Fruit fly (Drosophila melanogaster): Measurements from ENCODE around the gene LKRSDH.

Gene LKRSDH

dm6 chr2L:7828901-7829300 lies 33.1 kb upstream of the LKRSDH start (continued):
- TF ChIP-seq CG8290 (GFP tag; optimal IDR thresholded peaks at IDR 0.05), result no peak
- TF ChIP-seq CG8290 (tag; optimal IDR thresholded peaks at IDR 0.05), result peak in 1 of 2 experiments; percentile 45
- TF ChIP-seq Spps (tag; optimal IDR thresholded peaks at IDR 0.05), result no peak
- peak; percentile 48; the same call in 1 of the 3 replicates for TF ChIP-seq ci (GFP tag; IDR thresholded peaks at IDR 0.05)
- no peak for TF ChIP-seq ara (GFP tag; IDR thresholded peaks at IDR 0.05)
- no peak for TF ChIP-seq CG15696 (tag; optimal IDR thresholded peaks at IDR 0.05)
- no peak for TF ChIP-seq CkIIα-i1 (GFP tag; IDR thresholded peaks at IDR 0.05)
- TF ChIP-seq nerfin-1 (tag; optimal IDR thresholded peaks at IDR 0.05), result no peak
- TF ChIP-seq CG14710 (tag; optimal IDR thresholded peaks at IDR 0.05), result peak; percentile 27
- no peak for TF ChIP-seq CG13624 (GFP tag; optimal IDR thresholded peaks at IDR 0.05)
- TF ChIP-seq gem (tag; optimal IDR thresholded peaks at IDR 0.05), result no peak
- no peak for TF ChIP-seq CG10366 (GFP tag; IDR thresholded peaks at IDR 0.05)
- no peak for TF ChIP-seq CG3726 (GFP tag; IDR thresholded peaks at IDR 0.05)
- no peak for TF ChIP-seq CG12155 (GFP tag; optimal IDR thresholded peaks at IDR 0.05)
- TF ChIP-seq vnd (GFP tag; IDR thresholded peaks at IDR 0.05; ENCODE audit: partially characterized antibody), result no peak
- TF ChIP-seq p53 (GFP tag; optimal IDR thresholded peaks at IDR 0.05), result no peak
- TF ChIP-seq CG2678 (tag; optimal IDR thresholded peaks at IDR 0.05), result peak; percentile 15
- TF ChIP-seq abd-A (tag; optimal IDR thresholded peaks at IDR 0.05), result no peak
- no peak for TF ChIP-seq Dip2 (GFP tag; IDR thresholded peaks at IDR 0.05)
- no peak for TF ChIP-seq emc (GFP tag; optimal IDR thresholded peaks at IDR 0.05)
- no peak for TF ChIP-seq CG10267 (tag; optimal IDR thresholded peaks at IDR 0.05)
- no peak for TF ChIP-seq Doc3 (GFP tag; IDR thresholded peaks at IDR 0.05; ENCODE audit: partially characterized antibody)
- TF ChIP-seq CG11560 (tag; IDR thresholded peaks at IDR 0.05), result no peak
- TF ChIP-seq CG4360 (GFP tag; IDR thresholded peaks at IDR 0.05), result no peak
- no peak for TF ChIP-seq CG11247 (GFP tag; IDR thresholded peaks at IDR 0.05)
- no peak for TF ChIP-seq gro (GFP tag; optimal IDR thresholded peaks at IDR 0.05)
- no peak for TF ChIP-seq CG17912 (GFP tag; optimal IDR thresholded peaks at IDR 0.05)
- TF ChIP-seq unc-4 (GFP tag; IDR thresholded peaks at IDR 0.05; ENCODE audit: partially characterized antibody), result no peak
- no peak for TF ChIP-seq Dip3 (GFP tag; optimal IDR thresholded peaks at IDR 0.05)
- TF ChIP-seq CG2875 (GFP tag; optimal IDR thresholded peaks at IDR 0.05), result peak; percentile 13
- TF ChIP-seq Awh (GFP tag; IDR thresholded peaks at IDR 0.05), result no peak
- TF ChIP-seq C15 (GFP tag; IDR thresholded peaks at IDR 0.05), result no peak
- 0 out of 3 replicates have a peak, but pooled peaks have one; percentile 55 for TF ChIP-seq CG2199 (GFP tag; IDR thresholded peaks at IDR 0.05)
- TF ChIP-seq rib (GFP tag; IDR thresholded peaks at IDR 0.05), result 0 out of 2 replicates have a peak, but pooled peaks have one; percentile 45
- TF ChIP-seq shn (GFP tag; optimal IDR thresholded peaks at IDR 0.05), result no peak
- no peak for TF ChIP-seq CG14441 (GFP tag; IDR thresholded peaks at IDR 0.05)
- TF ChIP-seq ap (GFP tag; IDR thresholded peaks at IDR 0.05), result no peak
- TF ChIP-seq YL-1 (GFP tag; optimal IDR thresholded peaks at IDR 0.05), result no peak
- TF ChIP-seq Stat92E (GFP tag; optimal IDR thresholded peaks at IDR 0.05), result no peak
- no peak for TF ChIP-seq slbo (GFP tag; IDR thresholded peaks at IDR 0.05)
- no peak for TF ChIP-seq CG32767 (GFP tag; IDR thresholded peaks at IDR 0.05)
- no peak for TF ChIP-seq H15 (GFP tag; IDR thresholded peaks at IDR 0.05)
- no peak for TF ChIP-seq unpg (GFP tag; optimal IDR thresholded peaks at IDR 0.05)
- TF ChIP-seq Hsf (GFP tag; optimal IDR thresholded peaks at IDR 0.05), result no peak
- TF ChIP-seq twi (tag; optimal IDR thresholded peaks at IDR 0.05), result no peak
- no peak for TF ChIP-seq Bdp1 (GFP tag; optimal IDR thresholded peaks at IDR 0.05)
- no peak for TF ChIP-seq Hr3 (GFP tag; optimal IDR thresholded peaks at IDR 0.05)
- TF ChIP-seq ERR (GFP tag; optimal IDR thresholded peaks at IDR 0.05), result no peak
- no peak for TF ChIP-seq zf30C (GFP tag; optimal IDR thresholded peaks at IDR 0.05)
- TF ChIP-seq Lim3 (GFP tag; IDR thresholded peaks at IDR 0.05), result no peak
- no peak for TF ChIP-seq Myb (GFP tag; optimal IDR thresholded peaks at IDR 0.05)
- TF ChIP-seq CG6854 (GFP tag; optimal IDR thresholded peaks at IDR 0.05), result no peak
- no peak for TF ChIP-seq psq (GFP tag; optimal IDR thresholded peaks at IDR 0.05)
